Worm (Caenorhabditis elegans) whole organism, L3 larva: ENCODE measurements around the gene atgp-2.

ENCODE experiments used
- ZK546.5 ChIP-seq: sonication (generic microtip); optimal IDR thresholded peaks from 2 replicates; lab custom pipeline; 2017; ENCODE audit warnings: missing biosample characterization, missing genetic modification characterization
- ama-1 ChIP-seq: fragments of 150-350 bp; optimal IDR thresholded peaks from 2 replicates; lab custom pipeline; 2018
- ceh-9 ChIP-seq: sonication (generic microtip); optimal IDR thresholded peaks from 2 replicates; lab custom pipeline; 2018; ENCODE audit warnings: missing biosample characterization, missing genetic modification characterization
- egl-27 ChIP-seq: sonication (generic microtip); optimal IDR thresholded peaks from 4 replicates; lab custom pipeline; 2017; ENCODE audit warnings: missing biosample characterization, missing genetic modification reagents, missing genetic modification characterization
- egl-5 ChIP-seq: fragments of 150-350 bp; optimal IDR thresholded peaks from 2 replicates; lab custom pipeline; 2017; ENCODE audit warnings: missing biosample characterization, missing genetic modification reagents, missing genetic modification characterization, inconsistent platforms
- elt-1 ChIP-seq: fragments of 150-350 bp; optimal IDR thresholded peaks from 2 replicates; lab custom pipeline; 2014; ENCODE audit warnings: missing biosample characterization, missing genetic modification characterization
- elt-2 ChIP-seq: sonication (generic microtip); optimal IDR thresholded peaks from 2 replicates; lab custom pipeline; 2016; ENCODE audit warnings: missing genetic modification reagents, mild to moderate bottlenecking, missing genetic modification characterization, missing compliant biosample characterization
- elt-3 ChIP-seq, 3 experiments: fragments of 150-350 bp in 1 of 3; sonication (generic microtip) in 2 of 3; optimal IDR thresholded peaks; 2 replicates in 2 of 3; 4 replicates in 1 of 3; lab custom pipeline; 2014 to 2017; ENCODE audit warnings: missing biosample characterization in 3 of 3, missing genetic modification characterization in 3 of 3
- eor-1 ChIP-seq, 2 experiments: fragments of 150-350 bp; optimal IDR thresholded peaks; 2 replicates each; lab custom pipeline; 2014 to 2018; ENCODE audit warnings: missing biosample characterization in 2 of 2, missing genetic modification characterization in 2 of 2
- fkh-2 ChIP-seq: fragments of 150-350 bp; optimal IDR thresholded peaks from 2 replicates; lab custom pipeline; 2014; ENCODE audit warnings: missing biosample characterization, missing genetic modification reagents, missing genetic modification characterization
- fos-1 ChIP-seq: fragments of 150-350 bp; optimal IDR thresholded peaks from 2 replicates; lab custom pipeline; 2014; ENCODE audit warnings: missing biosample characterization, missing genetic modification characterization
- hmg-11 ChIP-seq: sonication (generic microtip); optimal IDR thresholded peaks from 2 replicates; lab custom pipeline; 2016; ENCODE audit warnings: missing genetic modification characterization, missing compliant biosample characterization
- jun-1 ChIP-seq: fragments of 150-350 bp; optimal IDR thresholded peaks from 2 replicates; lab custom pipeline; 2014; ENCODE audit warnings: missing biosample characterization, missing genetic modification reagents, missing genetic modification characterization
- lin-15B ChIP-seq: fragments of 150-350 bp; optimal IDR thresholded peaks from 2 replicates; lab custom pipeline; 2014; ENCODE audit warnings: missing biosample characterization, missing genetic modification characterization
- lsy-12 ChIP-seq: sonication (generic microtip); optimal IDR thresholded peaks from 2 replicates; lab custom pipeline; 2016; ENCODE audit warnings: mild to moderate bottlenecking, missing genetic modification characterization, missing compliant biosample characterization
- mml-1 ChIP-seq: fragments of 150-350 bp; sonication (generic microtip); optimal IDR thresholded peaks from 3 replicates; lab custom pipeline; 2014; ENCODE audit warnings: missing biosample characterization, missing genetic modification characterization
- nhr-12 ChIP-seq: fragments of 150-350 bp; optimal IDR thresholded peaks from 2 replicates; lab custom pipeline; 2014; ENCODE audit warnings: missing biosample characterization, missing genetic modification characterization
- nhr-23 ChIP-seq: fragments of 150-350 bp; optimal IDR thresholded peaks from 2 replicates; lab custom pipeline; 2014; ENCODE audit warnings: missing biosample characterization, missing genetic modification reagents, missing genetic modification characterization
- nhr-237 ChIP-seq: fragments of 150-350 bp; optimal IDR thresholded peaks from 2 replicates; lab custom pipeline; 2014; ENCODE audit warnings: missing biosample characterization, missing genetic modification characterization
- nhr-43 ChIP-seq: sonication (generic microtip); optimal IDR thresholded peaks from 2 replicates; lab custom pipeline; 2016; ENCODE audit warnings: mild to moderate bottlenecking, missing genetic modification characterization, missing compliant biosample characterization; ENCODE audit not compliant: poor library complexity, severe bottlenecking
- nhr-67 ChIP-seq: fragments of 150-350 bp; optimal IDR thresholded peaks from 2 replicates; lab custom pipeline; 2014; ENCODE audit warnings: missing biosample characterization, missing genetic modification characterization
- nhr-76 ChIP-seq: fragments of 150-350 bp; sonication (generic microtip); optimal IDR thresholded peaks from 5 replicates; lab custom pipeline; 2014; ENCODE audit warnings: missing biosample characterization, missing genetic modification characterization
- nhr-77 ChIP-seq: fragments of 150-350 bp; optimal IDR thresholded peaks from 2 replicates; lab custom pipeline; 2014; ENCODE audit warnings: missing biosample characterization, missing genetic modification characterization
- sea-2 ChIP-seq: fragments of 150-350 bp; sonication (generic microtip); optimal IDR thresholded peaks from 4 replicates; lab custom pipeline; 2014; ENCODE audit warnings: missing biosample characterization, missing genetic modification reagents, missing genetic modification characterization
- skn-1 ChIP-seq: fragments of 150-350 bp; optimal IDR thresholded peaks from 2 replicates; lab custom pipeline; 2014; ENCODE audit warnings: missing biosample characterization, missing genetic modification characterization
- snpc-4 ChIP-seq: fragments of 150-350 bp; optimal IDR thresholded peaks from 2 replicates; lab custom pipeline; 2014; ENCODE audit warnings: missing biosample characterization, missing genetic modification characterization
- unc-39 ChIP-seq: sonication (generic microtip); optimal IDR thresholded peaks from 4 replicates; lab custom pipeline; 2017; ENCODE audit warnings: missing biosample characterization, missing genetic modification characterization
- unc-62 ChIP-seq: fragments of 150-350 bp; sonication (generic microtip); optimal IDR thresholded peaks from 4 replicates; lab custom pipeline; 2014; ENCODE audit warnings: missing biosample characterization, missing genetic modification reagents, missing genetic modification characterization
- zag-1 ChIP-seq: fragments of 150-350 bp; optimal IDR thresholded peaks from 2 replicates; lab custom pipeline; 2014; ENCODE audit warnings: missing biosample characterization, missing genetic modification characterization
- ztf-4 ChIP-seq: fragments of 150-350 bp; optimal IDR thresholded peaks from 2 replicates; lab custom pipeline; 2014; ENCODE audit warnings: missing biosample characterization, missing genetic modification characterization

Gene atgp-2

DNA sequence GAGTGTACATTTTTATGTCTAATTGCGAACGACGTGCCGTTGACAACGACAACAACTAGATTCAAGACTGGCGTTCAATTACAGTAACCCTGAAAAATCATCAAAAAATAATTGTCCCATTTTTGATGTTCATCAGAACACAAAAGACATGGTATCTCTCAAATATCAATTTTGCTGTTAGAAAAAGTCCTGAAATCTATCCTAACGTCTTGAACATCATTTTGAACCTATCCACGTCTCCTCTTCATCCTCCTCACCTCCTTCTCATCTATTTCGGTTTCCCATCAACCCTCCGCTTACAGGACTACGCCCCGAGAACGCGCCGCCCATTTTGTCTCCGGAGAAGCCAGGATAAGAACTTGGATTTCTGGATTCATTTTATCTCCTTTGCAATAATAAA, 28.1 kb downstream of the atgp-2 start, which contains the start of gene mltn-9:
mltn-9 (plus strand) TSS at position 301 of the 400 bp plus-strand sequence.
- TF ChIP-seq mml-1 (tag; lab: Kevin White, UChicago) (no peak), lsy-12 (tag; lab: Kevin White, UChicago) (no peak), nhr-67 (no peak), nhr-237 (tag; lab: Kevin White, UChicago) (no peak), zag-1 (tag; lab: Kevin White, UChicago) (no peak), egl-5 (tag; lab: Kevin White, UChicago) (no peak), skn-1 (no peak), sea-2 (GFP tag; lab: Kevin White, UChicago) (no peak), lin-15B (tag; lab: Kevin White, UChicago) (no peak), nhr-43 (tag; lab: Kevin White, UChicago) (no peak), fos-1 (no peak), snpc-4 (no peak), nhr-77 (tag; lab: Kevin White, UChicago) (no peak), jun-1 (tag; lab: Kevin White, UChicago) (no peak), unc-39 (tag; lab: Kevin White, UChicago) (no peak), ZK546.5 (tag; lab: Kevin White, UChicago) (no peak), nhr-12 (tag; lab: Kevin White, UChicago) (no peak)
- TF ChIP-seq, all 47 proteins: peak for 0

DNA sequence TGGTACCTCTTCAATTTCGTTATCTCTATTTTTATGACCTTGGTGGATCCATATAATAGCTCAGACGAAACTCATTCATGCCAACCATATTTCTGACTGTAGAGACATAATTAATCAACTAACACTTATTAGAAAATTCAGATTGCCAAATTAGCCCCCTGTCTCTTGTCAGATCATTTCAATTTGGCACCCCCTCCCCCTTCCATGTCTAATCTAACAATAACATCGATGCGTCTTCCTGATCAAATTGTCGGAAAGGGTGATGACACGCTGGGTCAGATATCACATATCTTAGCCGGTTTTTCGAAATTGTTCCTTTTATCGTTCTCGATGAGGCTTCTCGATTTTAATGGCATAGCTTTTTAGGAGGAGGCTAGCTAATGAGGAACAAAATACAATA, 32.6 kb downstream of the atgp-2 start:
- no peak for TF ChIP-seq elt-1 (tag; lab: Kevin White, UChicago)
- peak; percentile 45 for TF ChIP-seq ama-1 (lab: Kevin White, UChicago)
- TF ChIP-seq nhr-237 (tag; lab: Kevin White, UChicago): no peak
- no peak for TF ChIP-seq ceh-9 (tag; lab: Kevin White, UChicago)
- TF ChIP-seq, all 47 proteins: peak for 1

DNA sequence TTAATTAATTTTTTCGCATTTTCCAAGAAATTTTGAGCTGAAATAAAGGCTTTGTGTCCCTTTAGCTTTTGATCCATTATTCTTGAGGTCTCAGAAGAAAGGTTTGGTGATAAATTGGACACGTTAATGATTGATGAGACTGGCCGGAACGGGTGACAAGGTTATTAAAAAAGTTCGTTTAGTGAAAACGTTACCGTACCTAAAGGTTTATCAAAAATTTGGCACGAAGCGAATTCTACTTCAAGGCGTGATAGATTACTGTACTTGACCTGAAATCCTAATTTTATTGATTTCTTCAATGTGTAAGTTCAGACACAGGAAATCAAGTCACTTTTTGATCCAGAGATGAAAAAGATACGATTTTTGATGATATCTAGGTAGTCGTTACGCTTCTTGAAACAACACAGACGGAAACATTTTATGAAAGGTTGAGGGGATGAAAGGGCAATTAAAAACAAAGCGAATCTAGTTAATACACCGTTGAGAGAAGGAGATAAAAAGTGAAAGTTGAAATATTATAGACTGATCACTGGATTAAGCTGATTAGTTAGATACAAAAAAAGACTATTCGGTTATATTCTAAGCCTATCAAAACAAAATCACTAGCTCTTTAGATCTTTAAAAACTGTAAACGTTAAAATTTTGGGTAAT, 33.3 kb downstream of the atgp-2 start:
- no peak for TF ChIP-seq hmg-11 (tag; lab: Kevin White, UChicago)
- no peak for TF ChIP-seq nhr-77 (tag; lab: Kevin White, UChicago)
- peak; percentile 39 for TF ChIP-seq elt-1 (tag; lab: Kevin White, UChicago)
- no peak for TF ChIP-seq skn-1
- TF ChIP-seq elt-2 (tag; lab: Kevin White, UChicago): peak; percentile 15
- TF ChIP-seq ama-1 (lab: Kevin White, UChicago): peak; percentile 65
- no peak for TF ChIP-seq elt-3 (tag; optimal IDR thresholded peaks at IDR 0.05; lab: Kevin White, UChicago)
- peak; percentile 24 for TF ChIP-seq ztf-4 (tag; lab: Kevin White, UChicago)

DNA sequence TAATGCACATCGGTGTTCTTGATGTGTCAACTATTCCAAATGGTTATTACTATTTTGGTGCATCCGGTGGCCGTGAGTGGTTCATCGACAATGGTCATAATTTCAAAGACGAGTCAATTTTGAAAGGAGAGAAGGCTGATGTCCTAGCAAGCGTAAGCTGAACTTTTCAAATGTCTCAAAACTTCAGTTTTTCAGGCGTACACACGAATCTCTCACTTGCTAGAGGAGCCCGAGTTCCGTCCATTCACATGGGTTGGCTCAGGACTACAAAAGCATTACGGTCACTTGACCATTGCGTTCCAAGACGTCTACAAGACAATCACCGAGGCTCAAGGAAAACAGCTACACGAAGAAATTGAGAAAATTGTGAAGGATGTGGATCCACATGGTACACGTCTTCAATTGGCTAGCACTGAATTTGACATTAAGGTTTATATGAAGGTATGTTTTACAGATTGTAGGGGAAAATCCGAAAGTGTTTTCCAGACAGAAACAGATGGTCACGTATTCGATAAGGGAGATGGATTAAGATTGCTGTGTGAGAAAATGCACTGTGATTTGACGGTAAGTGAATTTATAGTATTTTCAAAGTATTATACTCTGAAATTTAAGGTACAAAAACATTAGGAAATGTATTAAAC, 34.5 kb downstream of the atgp-2 start:
- no peak for TF ChIP-seq eor-1 (tag; optimal IDR thresholded peaks at IDR 0.05; lab: Kevin White, UChicago)
- TF ChIP-seq ama-1 (lab: Kevin White, UChicago): peak; percentile 81

DNA sequence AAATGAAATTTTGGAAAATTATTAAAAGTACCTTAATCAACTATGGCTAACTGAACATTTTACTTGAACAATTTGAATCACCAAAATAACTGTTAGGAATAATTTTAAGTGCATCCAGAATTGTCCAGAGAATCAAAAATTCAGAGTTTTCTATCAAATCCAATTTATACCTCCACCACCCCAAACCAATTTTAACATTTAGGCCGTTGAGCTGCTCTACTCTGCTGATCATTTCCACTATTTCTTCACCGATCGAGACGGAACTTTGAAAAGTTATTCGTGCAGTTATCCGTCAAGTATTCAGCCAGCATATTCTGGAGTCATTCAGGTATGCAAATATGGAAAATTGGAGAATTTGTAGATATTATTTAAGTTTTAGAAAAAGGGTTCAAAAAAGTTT, 35.4 kb downstream of the atgp-2 start:
- no peak for TF ChIP-seq fkh-2 (tag; lab: Kevin White, UChicago)
- TF ChIP-seq nhr-67: no peak
- no peak for TF ChIP-seq eor-1 (tag; optimal IDR thresholded peaks at IDR 0.05; lab: Kevin White, UChicago)
- TF ChIP-seq lin-15B (tag; lab: Kevin White, UChicago): no peak
- peak; percentile 92 for TF ChIP-seq ama-1 (lab: Kevin White, UChicago)
- TF ChIP-seq nhr-76: no peak
- TF ChIP-seq unc-62 (GFP tag; lab: Kevin White, UChicago): no peak
- TF ChIP-seq unc-39 (tag; lab: Kevin White, UChicago): no peak
- TF ChIP-seq nhr-23 (tag; lab: Kevin White, UChicago): no peak
- peak; percentile 71 for TF ChIP-seq ztf-4 (tag; lab: Kevin White, UChicago)

DNA sequence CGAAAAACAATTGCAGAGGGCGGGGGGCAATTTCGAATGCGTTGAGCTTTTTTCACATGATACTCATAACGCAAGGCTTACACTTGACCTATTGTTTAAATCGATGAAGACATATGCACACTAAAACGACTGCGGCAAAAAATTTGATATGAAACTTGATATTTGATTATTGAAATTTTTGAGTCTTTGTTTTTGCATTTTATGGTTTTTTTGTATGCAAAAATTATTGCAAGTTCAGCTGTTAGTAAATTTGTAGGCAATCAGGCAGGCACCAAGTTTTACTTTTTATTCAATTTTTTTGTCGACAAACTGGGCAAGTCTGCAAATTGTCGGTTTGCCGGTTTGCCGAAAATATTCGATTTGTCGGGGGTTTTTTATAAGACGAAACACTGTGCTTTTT, 37.7 kb downstream of the atgp-2 start, which contains the start of gene arl-3:
arl-3 (plus strand) TSS at position 301 of the 400 bp plus-strand sequence.
- TF ChIP-seq egl-27 (tag; lab: Kevin White, UChicago) (no peak), skn-1 (peak; percentile 7)
